Fruit fly (Drosophila melanogaster) S2 (cell line): ENCODE results near the gene hwt.

Experiments used
- CG8478 ChIP-seq: fragments of >200 bp; optimal IDR thresholded peaks from 2 replicates; lab custom pipeline; 2018
- CTCF ChIP-seq, 2 experiments: fragments of >200 bp; optimal IDR thresholded peaks; 2 replicates each; lab custom pipeline; 2018

- TF ChIP-seq CG8478 (no peak), CTCF (optimal IDR thresholded peaks at IDR 0.05; lab: Kevin White, UChicago) (no peak)
Measured at dm6 chrX:12470187-12470931, 97.9 kb downstream of the hwt start.
